Worm (Caenorhabditis elegans) whole organism, L1 larva: Measurements from ENCODE around the gene arrd-7.

ENCODE experiments used
- C16A3.4 ChIP-seq: fragments of 150-350 bp; optimal IDR thresholded peaks from 2 replicates; lab custom pipeline; 2014; ENCODE audit warnings: missing biosample characterization, missing genetic modification characterization
- F16B12.6 ChIP-seq: fragments of 150-350 bp; optimal IDR thresholded peaks from 2 replicates; lab custom pipeline; 2014; ENCODE audit warnings: missing biosample characterization, missing genetic modification characterization
- aha-1 ChIP-seq: fragments of 150-350 bp; optimal IDR thresholded peaks from 2 replicates; lab custom pipeline; 2014; ENCODE audit warnings: missing biosample characterization, missing genetic modification characterization
- aly-2 ChIP-seq: fragments of 150-350 bp; optimal IDR thresholded peaks from 2 replicates; lab custom pipeline; 2014; ENCODE audit warnings: missing biosample characterization, missing genetic modification characterization
- ama-1 ChIP-seq: fragments of 150-350 bp; optimal IDR thresholded peaks from 2 replicates; lab custom pipeline; 2014
- blmp-1 ChIP-seq: fragments of 150-350 bp; optimal IDR thresholded peaks from 2 replicates; lab custom pipeline; 2014; ENCODE audit warnings: missing biosample characterization, missing genetic modification characterization
- ceh-63 ChIP-seq: fragments of 200-800 bp; sonication (Bioruptor generic); optimal IDR thresholded peaks from 2 replicates; lab custom pipeline; 2018; ENCODE audit warnings: mild to moderate bottlenecking, missing genetic modification characterization, missing compliant biosample characterization
- ceh-8 ChIP-seq: fragments of 200-800 bp; sonication (Bioruptor generic); optimal IDR thresholded peaks from 2 replicates; lab custom pipeline; 2018; ENCODE audit warnings: mild to moderate bottlenecking, missing genetic modification characterization, moderate library complexity, missing compliant biosample characterization
- ces-1 ChIP-seq: fragments of 150-350 bp; optimal IDR thresholded peaks from 2 replicates; lab custom pipeline; 2014; ENCODE audit warnings: missing biosample characterization, missing genetic modification reagents, missing genetic modification characterization
- dpl-1 ChIP-seq, 3 experiments: fragments of 150-350 bp in 2 of 3; sonication (generic microtip) in 1 of 3; optimal IDR thresholded peaks; 2 replicates each; lab custom pipeline; 2014 to 2017; ENCODE audit warnings: missing biosample characterization in 3 of 3, missing genetic modification characterization in 3 of 3, missing genetic modification reagents in 3 of 3
- dsc-1 ChIP-seq: sonication (generic microtip); optimal IDR thresholded peaks from 2 replicates; lab custom pipeline; 2016; ENCODE audit warnings: mild to moderate bottlenecking, missing genetic modification characterization, missing compliant biosample characterization
- egl-13 ChIP-seq: sonication (generic microtip); optimal IDR thresholded peaks from 2 replicates; lab custom pipeline; 2016; ENCODE audit warnings: missing genotype, missing genetic modification reagents, missing genetic modification characterization, missing compliant biosample characterization
- egl-27 ChIP-seq, 2 experiments: fragments of 150-350 bp in 1 of 2; sonication (generic microtip); optimal IDR thresholded peaks; 3 replicates each; lab custom pipeline; 2017 to 2018; ENCODE audit warnings: missing biosample characterization in 2 of 2, missing genetic modification characterization in 2 of 2, missing genetic modification reagents in 2 of 2
- elt-2 ChIP-seq: sonication (generic microtip); optimal IDR thresholded peaks from 2 replicates; lab custom pipeline; 2016; ENCODE audit warnings: missing genetic modification characterization, mild to moderate bottlenecking, inconsistent platforms, missing compliant biosample characterization, missing genetic modification reagents
- elt-3 ChIP-seq, 6 experiments: fragments of 150-350 bp in 1 of 6; sonication (generic microtip); optimal IDR thresholded peaks; 2 replicates each; lab custom pipeline; 2017 to 2018; ENCODE audit warnings: missing biosample characterization in 6 of 6, missing genetic modification characterization in 6 of 6, inconsistent platforms in 1 of 6
- fkh-10 ChIP-seq: sonication (generic microtip); optimal IDR thresholded peaks from 2 replicates; lab custom pipeline; 2017; ENCODE audit warnings: missing biosample characterization, missing genetic modification reagents, missing genetic modification characterization
- fkh-8 ChIP-seq: sonication (generic microtip); optimal IDR thresholded peaks from 2 replicates; lab custom pipeline; 2016; ENCODE audit warnings: mild to moderate bottlenecking, missing genetic modification characterization, missing compliant biosample characterization
- fos-1 ChIP-seq: fragments of 150-350 bp; optimal IDR thresholded peaks from 2 replicates; lab custom pipeline; 2014; ENCODE audit warnings: missing biosample characterization, missing genetic modification characterization
- lin-13 ChIP-seq: fragments of 150-350 bp; optimal IDR thresholded peaks from 2 replicates; lab custom pipeline; 2014; ENCODE audit warnings: missing biosample characterization, missing genetic modification reagents, missing genetic modification characterization
- lin-14 ChIP-seq: fragments of 200-800 bp; sonication (Bioruptor generic); optimal IDR thresholded peaks from 2 replicates; lab custom pipeline; 2018; ENCODE audit warnings: mild to moderate bottlenecking, missing genetic modification characterization, moderate library complexity, missing compliant biosample characterization
- lin-15B ChIP-seq: fragments of 150-350 bp; sonication (generic microtip); optimal IDR thresholded peaks from 3 replicates; lab custom pipeline; 2014; ENCODE audit warnings: missing biosample characterization, missing genetic modification characterization
- lin-35 ChIP-seq, 2 experiments: fragments of 150-350 bp; optimal IDR thresholded peaks; 2 replicates each; lab custom pipeline; 2014; ENCODE audit warnings: missing biosample characterization in 2 of 2, missing genetic modification characterization in 2 of 2, missing genetic modification reagents in 2 of 2
- lir-3 ChIP-seq: sonication (generic microtip); optimal IDR thresholded peaks from 2 replicates; lab custom pipeline; 2016; ENCODE audit warnings: mild to moderate bottlenecking, missing genetic modification characterization, moderate library complexity, missing compliant biosample characterization; ENCODE audit not compliant: poor library complexity
- lsy-2 ChIP-seq, 2 experiments: fragments of 150-350 bp; optimal IDR thresholded peaks; 2 replicates each; lab custom pipeline; 2014; ENCODE audit warnings: missing biosample characterization in 2 of 2, missing genetic modification characterization in 2 of 2
- mab-9 ChIP-seq: fragments of 200-800 bp; sonication (Bioruptor generic); IDR thresholded peaks from 2 replicates; pipeline ENCODE4 v1.3.6; 2022; ENCODE audit warnings: missing genetic modification reagents, missing genetic modification characterization, missing compliant biosample characterization
- mdl-1 ChIP-seq, 2 experiments: fragments of 150-350 bp; optimal IDR thresholded peaks; 2 replicates each; lab custom pipeline; 2014 to 2017; ENCODE audit warnings: missing biosample characterization in 2 of 2, missing genetic modification characterization in 2 of 2, inconsistent platforms in 1 of 2
- nhr-12 ChIP-seq: sonication (generic microtip); optimal IDR thresholded peaks from 2 replicates; lab custom pipeline; 2017; ENCODE audit warnings: missing biosample characterization, missing genetic modification characterization
- nhr-19 ChIP-seq: fragments of 200-800 bp; sonication (Bioruptor generic); conservative IDR thresholded peaks from 2 replicates; pipeline ENCODE4 v1.3.6; 2022; ENCODE audit warnings: missing genetic modification characterization, missing compliant biosample characterization
- nhr-237 ChIP-seq: fragments of 150-350 bp; optimal IDR thresholded peaks from 2 replicates; lab custom pipeline; 2014; ENCODE audit warnings: missing biosample characterization, missing genetic modification characterization
- nhr-28 ChIP-seq: fragments of 150-350 bp; optimal IDR thresholded peaks from 2 replicates; lab custom pipeline; 2014; ENCODE audit warnings: missing biosample characterization, missing genetic modification characterization
- nhr-47 ChIP-seq: sonication (generic microtip); optimal IDR thresholded peaks from 2 replicates; lab custom pipeline; 2016; ENCODE audit warnings: mild to moderate bottlenecking, missing genetic modification characterization, moderate library complexity, missing compliant biosample characterization
- nhr-71 ChIP-seq: sonication (generic microtip); optimal IDR thresholded peaks from 2 replicates; lab custom pipeline; 2016; ENCODE audit warnings: mild to moderate bottlenecking, missing genetic modification characterization, moderate library complexity, missing compliant biosample characterization
- nhr-76 ChIP-seq: sonication (generic microtip); optimal IDR thresholded peaks from 2 replicates; lab custom pipeline; 2017; ENCODE audit warnings: missing biosample characterization, missing genetic modification characterization
- nhr-77 ChIP-seq: fragments of 150-350 bp; optimal IDR thresholded peaks from 2 replicates; lab custom pipeline; 2014; ENCODE audit warnings: missing biosample characterization, missing genetic modification characterization
- nhr-85 ChIP-seq: sonication (generic microtip); peaks from one replicate; lab custom pipeline; 2016; ENCODE audit warnings: missing genetic modification characterization, inconsistent platforms, missing compliant biosample characterization
- nhr-90 ChIP-seq: sonication (generic microtip); optimal IDR thresholded peaks from 2 replicates; lab custom pipeline; 2016; ENCODE audit warnings: mild to moderate bottlenecking, missing genetic modification characterization, missing compliant biosample characterization; ENCODE audit not compliant: poor library complexity
- pax-3 ChIP-seq: fragments of 200-800 bp; sonication (Bioruptor generic); optimal IDR thresholded peaks from 2 replicates; lab custom pipeline; 2018; ENCODE audit warnings: mild to moderate bottlenecking, missing genetic modification characterization, moderate library complexity, missing compliant biosample characterization
- pqm-1 ChIP-seq: sonication (generic microtip); optimal IDR thresholded peaks from 3 replicates; lab custom pipeline; 2017; ENCODE audit warnings: missing biosample characterization, missing genetic modification characterization
- rnt-1 ChIP-seq: sonication (generic microtip); optimal IDR thresholded peaks from 2 replicates; lab custom pipeline; 2016; ENCODE audit warnings: mild to moderate bottlenecking, missing genetic modification characterization, moderate library complexity, missing compliant biosample characterization
- snpc-4 ChIP-seq: fragments of 150-350 bp; optimal IDR thresholded peaks from 2 replicates; lab custom pipeline; 2014; ENCODE audit warnings: missing biosample characterization, missing genetic modification characterization
- snu-23 ChIP-seq: sonication (generic microtip); optimal IDR thresholded peaks from 2 replicates; lab custom pipeline; 2016; ENCODE audit warnings: missing genetic modification characterization, missing compliant biosample characterization
- sox-4 ChIP-seq: sonication (generic microtip); optimal IDR thresholded peaks from 2 replicates; lab custom pipeline; 2016; ENCODE audit warnings: missing genetic modification characterization, missing compliant biosample characterization
- swsn-7 ChIP-seq: sonication (generic microtip); optimal IDR thresholded peaks from 2 replicates; lab custom pipeline; 2016; ENCODE audit warnings: missing genetic modification characterization, missing compliant biosample characterization
- tbx-2 ChIP-seq: sonication (generic microtip); optimal IDR thresholded peaks from 2 replicates; lab custom pipeline; 2016; ENCODE audit warnings: missing genetic modification characterization, missing compliant biosample characterization
- unc-30 ChIP-seq: sonication (generic microtip); optimal IDR thresholded peaks from 2 replicates; lab custom pipeline; 2017; ENCODE audit warnings: missing biosample characterization, missing genetic modification characterization
- unc-86 ChIP-seq: sonication (generic microtip); optimal IDR thresholded peaks from 2 replicates; lab custom pipeline; 2016; ENCODE audit warnings: missing genetic modification characterization, missing compliant biosample characterization
- vab-15 ChIP-seq: sonication (generic microtip); optimal IDR thresholded peaks from 2 replicates; lab custom pipeline; 2017; ENCODE audit warnings: missing genotype, mild to moderate bottlenecking, missing genetic modification characterization, missing compliant biosample characterization
- zag-1 ChIP-seq: fragments of 150-350 bp; optimal IDR thresholded peaks from 2 replicates; lab custom pipeline; 2014; ENCODE audit warnings: missing biosample characterization, missing genetic modification characterization
- zip-4 ChIP-seq: fragments of 200-800 bp; sonication (Bioruptor generic); optimal IDR thresholded peaks from 2 replicates; lab custom pipeline; 2018; ENCODE audit warnings: mild to moderate bottlenecking, missing genetic modification characterization, moderate library complexity, missing compliant biosample characterization
- ztf-11 ChIP-seq, 2 experiments: sonication (generic microtip); optimal IDR thresholded peaks; 2 replicates each; lab custom pipeline; 2016 to 2017; ENCODE audit warnings: missing genetic modification characterization in 2 of 2, missing biosample characterization in 1 of 2, missing compliant biosample characterization in 1 of 2

arrd-7 gene

DNA sequence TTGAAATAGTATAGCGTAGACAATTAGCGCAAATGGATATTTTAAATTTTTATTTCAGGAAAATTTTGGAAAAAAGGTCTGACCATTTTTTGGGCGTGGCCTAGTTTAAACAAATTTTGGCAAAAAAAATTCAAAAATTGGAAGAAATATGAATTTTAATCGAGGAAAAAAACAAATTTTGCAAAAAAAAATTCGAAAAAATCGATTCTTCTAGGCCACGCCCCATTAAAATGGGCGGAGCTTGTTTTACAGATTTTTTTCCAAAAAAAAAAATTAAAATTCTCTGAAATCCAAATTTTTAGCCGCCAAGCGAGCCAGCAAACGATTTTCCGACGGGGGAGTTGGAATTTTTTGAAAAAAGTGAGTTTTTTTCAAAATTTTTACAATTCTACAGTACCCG lies 13.1 kb downstream of the arrd-7 start, which contains the start of gene nadk-2:
nadk-2 (plus strand) TSS at position 301 of the 400 bp plus-strand sequence.
- TF ChIP-seq dsc-1 (tag; lab: Kevin White, UChicago) = no peak
- TF ChIP-seq lin-14 (GFP tag; lab: Kevin White, UChicago) = no peak
- no peak for TF ChIP-seq fos-1 (tag; lab: Kevin White, UChicago)
- no peak for TF ChIP-seq aha-1 (tag; lab: Kevin White, UChicago)
- no peak for TF ChIP-seq lin-15B (tag; lab: Kevin White, UChicago)
- no peak for TF ChIP-seq mab-9 (GFP tag; lab: Robert Waterston, UW)
- no peak for TF ChIP-seq pax-3
- no peak for TF ChIP-seq egl-27 (tag; optimal IDR thresholded peaks at IDR 0.05; lab: Kevin White, UChicago)
- no peak for TF ChIP-seq unc-30 (tag; lab: Kevin White, UChicago)
- no peak for TF ChIP-seq fkh-8 (tag; lab: Kevin White, UChicago)
- TF ChIP-seq aly-2 (tag; lab: Kevin White, UChicago) = no peak
- no peak for TF ChIP-seq ceh-63 (GFP tag; lab: Kevin White, UChicago)
- TF ChIP-seq sox-4 (tag; lab: Kevin White, UChicago) = no peak
- TF ChIP-seq nhr-28 = no peak
- no peak for TF ChIP-seq F16B12.6 (tag; lab: Kevin White, UChicago)
- TF ChIP-seq lin-35 (GFP tag; optimal IDR thresholded peaks at IDR 0.05; lab: Kevin White, UChicago) = no peak
- no peak for TF ChIP-seq tbx-2
- TF ChIP-seq nhr-237 (tag; lab: Kevin White, UChicago) = no peak
- no peak for TF ChIP-seq zag-1
- TF ChIP-seq snpc-4 = no peak

DNA sequence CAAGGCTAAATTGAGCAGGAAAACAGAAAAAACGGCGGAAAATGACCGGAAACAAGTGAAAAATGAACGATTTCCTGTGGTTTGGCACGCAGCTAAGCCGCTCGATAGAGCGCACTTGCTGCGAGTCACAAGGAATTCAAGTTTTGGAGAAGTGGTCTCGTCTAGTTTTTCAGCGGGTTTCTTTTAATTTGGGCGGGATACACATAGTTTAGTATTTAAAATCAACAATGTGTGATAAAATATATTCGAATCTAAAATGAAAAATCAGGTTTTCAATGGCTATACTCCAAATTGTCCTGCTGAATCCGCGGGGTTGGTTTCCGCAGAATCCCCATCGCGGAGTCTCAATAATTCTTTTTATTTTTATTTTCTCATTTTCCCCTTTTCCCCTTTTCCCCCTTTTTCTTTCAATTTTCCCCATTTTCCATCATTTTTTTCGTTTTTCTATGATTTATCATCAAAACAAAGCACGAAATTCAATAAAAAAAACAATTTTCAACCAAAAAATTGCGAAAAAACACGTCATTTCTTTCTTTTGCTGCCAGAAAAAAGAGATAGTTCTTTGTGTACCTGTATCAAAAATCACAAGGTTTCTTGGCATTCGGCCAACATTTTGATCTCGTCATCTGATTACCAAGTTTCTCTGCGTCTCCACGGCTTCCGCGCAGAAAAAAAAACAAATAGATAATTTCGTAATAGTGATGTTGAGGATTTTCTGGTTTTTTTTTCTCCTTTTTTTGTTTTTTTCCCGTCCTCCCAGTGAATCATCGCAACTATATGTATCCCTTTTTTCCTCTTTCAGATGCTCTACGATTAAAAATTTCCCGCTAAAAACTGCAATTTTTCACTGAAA lies 20.1 kb downstream of the arrd-7 start, which contains the start of gene ippk-1:
ippk-1 (plus strand) TSS at position 803 of the 853 bp plus-strand sequence.
- TF ChIP-seq nhr-90 (peak; percentile 48), blmp-1 (tag; lab: Kevin White, UChicago) (peak; percentile 64), pqm-1 (tag; lab: Kevin White, UChicago) (no peak), ztf-11 (tag; optimal IDR thresholded peaks at IDR 0.05; lab: Kevin White, UChicago) (peak in 1 of 2 experiments; percentile 53), nhr-12 (no peak), elt-3 (tag; optimal IDR thresholded peaks at IDR 0.05; lab: Kevin White, UChicago) (peak in 2 of 6 experiments; percentile 79 to 82), ceh-8 (GFP tag; lab: Kevin White, UChicago) (no peak), rnt-1 (peak; percentile 80), lir-3 (tag; lab: Kevin White, UChicago) (peak; percentile 50), fkh-8 (tag; lab: Kevin White, UChicago) (peak; percentile 92), lsy-2 (tag; optimal IDR thresholded peaks at IDR 0.05; lab: Kevin White, UChicago) (peak; percentile 30 to 64), fkh-10 (GFP tag; lab: Kevin White, UChicago) (peak; percentile 38), nhr-19 (GFP tag; lab: Robert Waterston, UW) (peak; percentile 57), dpl-1 (GFP tag; optimal IDR thresholded peaks at IDR 0.05; lab: Kevin White, UChicago) (peak; percentile 16 to 46 (median 39)), zip-4 (GFP tag; lab: Kevin White, UChicago) (peak; percentile 65), ama-1 (no peak), lin-15B (tag; lab: Kevin White, UChicago) (peak; percentile 41), mdl-1 (tag; optimal IDR thresholded peaks at IDR 0.05; lab: Kevin White, UChicago) (peak in 1 of 2 experiments; percentile 57), ces-1 (GFP tag; lab: Kevin White, UChicago) (no peak), unc-86 (tag; lab: Kevin White, UChicago) (peak; percentile 71), nhr-85 (tag; lab: Kevin White, UChicago) (peak; percentile 91), swsn-7 (tag; lab: Kevin White, UChicago) (peak; percentile 51), nhr-47 (peak; percentile 71), elt-2 (tag; lab: Kevin White, UChicago) (peak; percentile 38), C16A3.4 (tag; lab: Kevin White, UChicago) (peak; percentile 44), nhr-77 (peak; percentile 29), lin-13 (GFP tag; lab: Kevin White, UChicago) (peak; percentile 50), nhr-71 (tag; lab: Kevin White, UChicago) (peak; percentile 73), unc-30 (tag; lab: Kevin White, UChicago) (no peak), vab-15 (tag; lab: Kevin White, UChicago) (peak; percentile 11), nhr-76 (tag; lab: Kevin White, UChicago) (no peak), egl-13 (tag; lab: Kevin White, UChicago) (peak; percentile 67), snu-23 (GFP tag; lab: Kevin White, UChicago) (peak; percentile 75)
